Fruit fly (Drosophila melanogaster) whole organism, wandering third instar larva: ENCODE results near the gene Cog1.

ENCODE experiments used
- Abd-B ChIP-seq: fragments of >200 bp; optimal IDR thresholded peaks from 2 replicates; lab custom pipeline; 2017; ENCODE audit warnings: missing biosample characterization, missing genetic modification characterization
- CrebA ChIP-seq: fragments of 200-800 bp; sonication (Bioruptor generic); optimal IDR thresholded peaks from 2 replicates; lab custom pipeline; 2016; ENCODE audit warnings: missing biosample characterization, mild to moderate bottlenecking, missing genetic modification characterization, borderline replicate concordance
- Hnf4 ChIP-seq: fragments of 200-800 bp; sonication (Bioruptor generic); optimal IDR thresholded peaks from 2 replicates; lab custom pipeline; 2016; ENCODE audit warnings: missing biosample characterization, mild to moderate bottlenecking, missing genetic modification characterization
- N ChIP-seq: fragments of >200 bp; optimal IDR thresholded peaks from 2 replicates; lab custom pipeline; 2018; ENCODE audit warnings: missing biosample characterization, missing external identifiers, missing genetic modification characterization
- br ChIP-seq: fragments of 200-800 bp; sonication (Bioruptor generic); optimal IDR thresholded peaks from 2 replicates; lab custom pipeline; 2016; ENCODE audit warnings: missing biosample characterization, missing genetic modification characterization
- brk ChIP-seq: fragments of 200-800 bp; sonication (Bioruptor generic); optimal IDR thresholded peaks from 2 replicates; lab custom pipeline; 2016; ENCODE audit warnings: missing biosample characterization, mild to moderate bottlenecking, missing genetic modification characterization
- ey ChIP-seq: fragments of 200-800 bp; sonication (Bioruptor generic); optimal IDR thresholded peaks from 2 replicates; lab custom pipeline; 2016; ENCODE audit warnings: missing biosample characterization, missing genetic modification characterization
- fru ChIP-seq: fragments of 200-800 bp; sonication (Bioruptor generic); optimal IDR thresholded peaks from 3 replicates; lab custom pipeline; 2016; ENCODE audit warnings: missing biosample characterization, mild to moderate bottlenecking, missing genetic modification characterization
- h ChIP-seq: fragments of 200-800 bp; sonication (Bioruptor generic); optimal IDR thresholded peaks from 3 replicates; lab custom pipeline; 2016; ENCODE audit warnings: missing biosample characterization, mild to moderate bottlenecking, missing genetic modification characterization
- lola ChIP-seq: fragments of >200 bp; optimal IDR thresholded peaks from 2 replicates; lab custom pipeline; 2017; ENCODE audit warnings: missing biosample characterization, missing genetic modification characterization
- psq ChIP-seq: fragments of 200-800 bp; sonication (Bioruptor generic); optimal IDR thresholded peaks from 3 replicates; lab custom pipeline; 2017; ENCODE audit warnings: missing biosample characterization, mild to moderate bottlenecking, missing genetic modification characterization, moderate library complexity

- TF ChIP-seq ey (GFP tag; lab: Kevin White, UChicago) (no peak), Abd-B (no peak), psq (GFP tag; lab: Kevin White, UChicago) (no peak), brk (GFP tag; lab: Kevin White, UChicago) (no peak), h (no peak), Hnf4 (no peak), N (GFP tag; lab: Kevin White, UChicago) (no peak), fru (no peak), br (GFP tag; lab: Kevin White, UChicago) (no peak), CrebA (no peak), lola (GFP tag; lab: Kevin White, UChicago) (no peak)
These were observed 7.9 kb downstream of the Cog1 start for dm6 chr3R:12211552-12211951.
